Worm (Caenorhabditis elegans) whole organism, L2 larva: Measurements from ENCODE around the gene mans-3.

ENCODE experiments used
- elt-3 ChIP-seq: sonication (generic microtip); optimal IDR thresholded peaks from 2 replicates; lab custom pipeline; 2017; ENCODE audit warnings: missing biosample characterization, missing genetic modification characterization
- nhr-12 ChIP-seq: fragments of 150-350 bp; optimal IDR thresholded peaks from 2 replicates; lab custom pipeline; 2014; ENCODE audit warnings: missing biosample characterization, missing genetic modification characterization

DNA sequence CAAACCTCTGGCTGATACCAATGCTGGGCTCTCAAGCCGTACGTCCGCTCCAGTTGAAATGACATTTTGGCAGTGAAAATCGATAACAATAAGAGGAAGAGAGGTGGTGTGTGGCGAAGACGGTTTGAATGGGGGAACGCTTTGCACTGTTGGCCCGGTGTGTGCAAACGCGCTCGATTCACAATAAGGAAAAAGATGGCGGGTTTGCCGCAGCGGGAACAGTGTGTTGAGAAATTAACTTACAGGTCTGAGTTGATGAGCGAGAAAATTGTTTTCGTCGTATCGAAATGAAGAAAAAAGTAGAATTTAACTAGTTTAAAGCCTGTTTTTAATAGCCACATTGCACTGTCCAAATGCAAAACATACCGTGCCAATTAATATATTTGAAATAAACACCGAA is 13.9 kb downstream of the mans-3 start, which contains the start of gene metl-9:
- TF ChIP-seq elt-3 (tag; lab: Kevin White, UChicago), result no peak
- no peak for TF ChIP-seq nhr-12 (tag; lab: Kevin White, UChicago)
